Worm (Caenorhabditis elegans): Measurements from ENCODE around the gene cyp-35C1.

Gene cyp-35C1

ce11 chrV:13878226-13878625, 20.1 kb downstream of the cyp-35C1 start:
- TF ChIP-seq unc-39 (tag; optimal IDR thresholded peaks at IDR 0.05) (no peak), pha-4 (tag; optimal IDR thresholded peaks at IDR 0.05) (no peak), blmp-1 (tag; optimal IDR thresholded peaks at IDR 0.05) (no peak), lin-13 (tag; optimal IDR thresholded peaks at IDR 0.05) (no peak), lsy-2 (tag; optimal IDR thresholded peaks at IDR 0.05) (no peak), ham-2 (GFP tag; optimal IDR thresholded peaks at IDR 0.05) (no peak), unc-62 (GFP tag; optimal IDR thresholded peaks at IDR 0.05) (no peak)

DNA sequence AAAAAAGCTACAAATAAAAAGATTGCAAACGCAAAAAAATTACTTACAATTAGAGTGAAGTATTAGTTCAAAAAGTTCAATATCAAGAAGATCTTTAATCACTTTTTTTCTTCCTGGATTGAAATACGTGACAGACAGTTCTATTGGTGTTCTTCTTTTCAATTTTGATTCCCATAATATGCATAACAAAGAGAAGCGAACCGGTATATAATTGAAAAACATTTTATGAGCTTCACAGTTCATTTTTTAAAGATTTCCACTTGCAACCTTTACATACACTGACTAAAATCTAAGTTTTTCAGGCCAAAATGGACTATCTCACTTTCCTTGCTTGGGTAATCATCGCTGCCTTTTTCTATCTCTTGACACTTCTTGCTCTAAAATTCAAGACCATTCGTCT, 21.8 kb downstream of the cyp-35C1 start, which contains the start of gene T22G5.1:
Gene T22G5.1 (plus strand): TSS at position 301 of the 400 bp plus-strand sequence.
- TF ChIP-seq ceh-83 (GFP tag; optimal IDR thresholded peaks at IDR 0.05) (no peak), lin-13 (tag; optimal IDR thresholded peaks at IDR 0.05) (no peak), drap-1 (GFP tag; optimal IDR thresholded peaks at IDR 0.05) (no peak), ham-2 (GFP tag; optimal IDR thresholded peaks at IDR 0.05) (no peak), nhr-237 (tag; optimal IDR thresholded peaks at IDR 0.05) (no peak), elt-3 (tag; optimal IDR thresholded peaks at IDR 0.05) (no peak), elt-1 (tag; optimal IDR thresholded peaks at IDR 0.05; ENCODE audit: borderline replicate concordance, insufficient read depth) (no peak), unc-120 (tag; optimal IDR thresholded peaks at IDR 0.05; ENCODE audit: poor library complexity, severe bottlenecking) (no peak), zip-8 (tag; optimal IDR thresholded peaks at IDR 0.05) (no peak), lin-32 (GFP tag; optimal IDR thresholded peaks at IDR 0.05) (no peak), blmp-1 (tag; optimal IDR thresholded peaks at IDR 0.05) (no peak), sem-2 (GFP tag; optimal IDR thresholded peaks at IDR 0.05) (no peak), ceh-39 (tag; optimal IDR thresholded peaks at IDR 0.05) (no peak), bed-3 (GFP tag; optimal IDR thresholded peaks at IDR 0.05) (no peak), nhr-2 (tag; optimal IDR thresholded peaks at IDR 0.05) (no peak), M03D4.4 (tag; optimal IDR thresholded peaks at IDR 0.05) (no peak), ztf-11 (tag; optimal IDR thresholded peaks at IDR 0.05) (no peak), ces-1 (GFP tag; optimal IDR thresholded peaks at IDR 0.05) (no peak)

DNA sequence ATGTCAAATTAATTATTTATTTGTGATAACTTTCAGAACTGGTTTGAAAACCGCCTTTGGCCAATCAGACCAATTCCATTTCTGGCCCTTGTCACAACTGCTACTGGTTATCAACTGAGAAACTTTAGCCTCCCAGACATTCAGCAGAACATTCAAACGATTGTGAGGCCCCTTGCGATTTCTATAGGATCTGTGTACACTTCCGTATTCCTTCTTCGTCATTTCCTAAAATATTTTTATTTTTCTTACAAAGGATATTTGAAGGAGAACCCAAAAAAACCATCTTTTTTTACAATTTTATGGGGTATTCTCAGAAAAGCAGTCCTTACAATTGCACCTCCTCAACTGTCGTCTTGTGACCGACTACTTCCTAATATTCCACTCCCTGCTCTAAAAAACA, 25.0 kb downstream of the cyp-35C1 start:
- TF ChIP-seq nhr-2 (tag; optimal IDR thresholded peaks at IDR 0.05) (no peak), cnd-1 (tag; optimal IDR thresholded peaks at IDR 0.05) (no peak), mab-5 (tag; optimal IDR thresholded peaks at IDR 0.05) (no peak), zip-8 (tag; optimal IDR thresholded peaks at IDR 0.05) (no peak), M03D4.4 (tag; optimal IDR thresholded peaks at IDR 0.05) (no peak), tbx-8 (GFP tag; optimal IDR thresholded peaks at IDR 0.05) (no peak), lin-32 (GFP tag; optimal IDR thresholded peaks at IDR 0.05) (no peak), blmp-1 (tag; optimal IDR thresholded peaks at IDR 0.05) (no peak), lin-13 (tag; optimal IDR thresholded peaks at IDR 0.05) (no peak), ceh-83 (GFP tag; optimal IDR thresholded peaks at IDR 0.05) (no peak), elt-3 (tag; optimal IDR thresholded peaks at IDR 0.05) (no peak), ces-1 (GFP tag; optimal IDR thresholded peaks at IDR 0.05) (no peak), ceh-43 (GFP tag; optimal IDR thresholded peaks at IDR 0.05) (no peak), snpc-4 (tag; optimal IDR thresholded peaks at IDR 0.05) (no peak), unc-62 (GFP tag; optimal IDR thresholded peaks at IDR 0.05) (no peak)

DNA sequence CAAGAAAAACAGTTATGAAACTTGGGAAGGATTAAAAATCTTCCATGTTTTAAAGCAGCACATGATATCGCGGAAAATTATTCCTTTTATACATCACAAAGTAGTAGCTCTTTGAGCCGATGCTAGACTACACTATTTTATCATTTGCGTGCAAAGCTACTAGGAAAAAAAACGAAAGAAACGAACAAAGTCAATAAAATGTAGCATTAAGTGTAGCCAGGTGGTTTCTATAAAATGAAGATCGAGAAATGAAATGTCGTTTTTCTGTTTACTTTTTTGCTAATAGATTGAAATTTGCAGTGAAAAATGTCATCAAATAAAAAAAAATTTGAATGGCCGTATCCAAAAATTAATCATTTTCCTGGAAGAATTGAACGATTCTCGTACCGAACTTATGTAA, 25.4 kb downstream of the cyp-35C1 start, which contains the start of gene cpt-5:
Gene cpt-5 (plus strand): TSS at position 301 of the 400 bp plus-strand sequence.
- TF ChIP-seq sem-2 (GFP tag; optimal IDR thresholded peaks at IDR 0.05) (no peak), elt-3 (tag; optimal IDR thresholded peaks at IDR 0.05) (no peak), unc-62 (GFP tag; optimal IDR thresholded peaks at IDR 0.05) (no peak), ceh-83 (GFP tag; optimal IDR thresholded peaks at IDR 0.05) (no peak), lin-32 (GFP tag; optimal IDR thresholded peaks at IDR 0.05) (no peak), ham-2 (GFP tag; optimal IDR thresholded peaks at IDR 0.05) (no peak), ces-1 (GFP tag; optimal IDR thresholded peaks at IDR 0.05) (no peak), ztf-11 (tag; optimal IDR thresholded peaks at IDR 0.05) (no peak), cnd-1 (tag; optimal IDR thresholded peaks at IDR 0.05) (no peak), mep-1 (tag; optimal IDR thresholded peaks at IDR 0.05) (no peak)

DNA sequence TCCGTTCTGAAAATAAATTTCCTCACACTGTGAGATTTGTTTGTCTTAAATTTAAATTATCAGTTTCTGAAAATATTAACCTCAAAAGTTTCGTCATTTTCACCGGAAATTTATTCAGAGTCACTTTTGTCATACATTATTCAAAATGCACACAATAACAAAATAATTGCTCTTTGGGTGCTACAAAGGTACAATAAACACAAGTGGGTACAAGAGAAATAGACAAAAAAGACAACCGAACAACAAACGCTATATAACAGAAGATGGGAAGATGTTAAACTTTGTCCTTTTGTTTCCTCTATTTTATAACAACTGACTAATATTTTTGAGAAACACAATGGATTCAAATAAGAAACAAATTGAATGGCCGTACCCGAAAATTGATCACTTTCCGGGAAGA, 28.7 kb downstream of the cyp-35C1 start:
- TF ChIP-seq flh-1 (GFP tag; optimal IDR thresholded peaks at IDR 0.05), result no peak

DNA sequence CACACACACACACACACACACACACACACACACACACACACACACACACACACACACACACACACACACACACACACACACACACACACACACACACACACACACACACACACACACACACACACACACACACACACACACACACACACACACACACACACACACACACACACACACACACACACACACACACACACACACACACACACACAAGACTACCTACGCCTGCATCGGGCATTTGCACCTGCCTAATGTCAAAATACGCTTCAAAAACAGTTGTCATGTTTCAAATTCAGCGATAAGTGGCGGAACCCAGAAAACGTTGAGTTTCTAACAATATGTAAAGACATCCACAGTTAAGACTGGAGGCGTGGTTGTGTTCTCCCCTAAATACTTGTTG, 29.4 kb downstream of the cyp-35C1 start:
- TF ChIP-seq tbx-8 (GFP tag; optimal IDR thresholded peaks at IDR 0.05) (peak; percentile 11), ceh-43 (GFP tag; optimal IDR thresholded peaks at IDR 0.05) (peak; percentile 5), drap-1 (GFP tag; optimal IDR thresholded peaks at IDR 0.05) (peak; percentile 50), sem-2 (GFP tag; optimal IDR thresholded peaks at IDR 0.05) (peak; percentile 46), ceh-83 (GFP tag; optimal IDR thresholded peaks at IDR 0.05) (peak; percentile 31), cnd-1 (tag; optimal IDR thresholded peaks at IDR 0.05) (peak; percentile 58)

Data from whole organism, mixed stage, embryonic.